Worm (Caenorhabditis elegans): Measurements from ENCODE around the gene tin-9.1.

DNA sequence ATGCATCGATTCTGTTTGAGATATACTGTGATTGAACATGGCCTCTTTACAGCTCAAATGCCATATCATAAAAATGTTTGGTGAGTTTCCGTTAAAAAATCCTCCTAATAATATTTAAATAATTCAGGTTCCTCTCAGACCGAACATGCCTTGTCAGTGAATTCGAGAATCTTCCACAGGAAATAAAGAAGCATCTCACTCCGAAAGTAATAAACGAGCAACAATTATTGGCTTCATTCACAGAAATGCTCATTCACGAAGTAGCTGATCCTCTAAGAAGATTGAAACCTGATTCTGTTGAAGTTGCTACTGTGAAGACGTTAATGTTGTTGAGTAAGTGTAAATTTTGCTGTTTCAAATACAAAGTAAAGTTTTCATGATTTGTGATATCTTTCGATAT lies 7.7 kb upstream of the tin-9.1 start:
- TF ChIP-seq ref-1 (GFP tag; conservative IDR thresholded peaks at IDR 0.05) (no peak), ztf-23 (GFP tag; IDR thresholded peaks at IDR 0.05) (no peak), cog-1 (tag; optimal IDR thresholded peaks at IDR 0.05) (no peak), klf-2 (GFP tag; conservative IDR thresholded peaks at IDR 0.05) (no peak), med-1 (GFP tag; optimal IDR thresholded peaks at IDR 0.05; ENCODE audit: insufficient read depth) (no peak), tab-1 (GFP tag; IDR thresholded peaks at IDR 0.05) (no peak), flt-1 (GFP tag; IDR thresholded peaks at IDR 0.05) (no peak), ztf-29 (GFP tag; IDR thresholded peaks at IDR 0.05) (no peak), T22C8.4 (GFP tag; IDR thresholded peaks at IDR 0.05) (no peak)

All from whole organism, midembryonic.